Fruit fly (Drosophila melanogaster) whole organism, embryonic: Measurements from ENCODE around the gene velo.
A peak's percentile ranks its signal among the peaks of the same experiment; 100 is the strongest.

ENCODE experiments used
- ATbp ChIP-seq: fragments of 200-800 bp; sonication (Bioruptor generic); optimal IDR thresholded peaks from 2 replicates; lab custom pipeline; 2017; ENCODE audit warnings: missing biosample characterization, mild to moderate bottlenecking, missing genetic modification characterization, missing genetic modification reagents
- Atf-2 ChIP-seq: fragments of 200-800 bp; sonication (Bioruptor generic); optimal IDR thresholded peaks from 2 replicates; lab custom pipeline; 2016; ENCODE audit warnings: missing biosample characterization, missing genetic modification characterization
- B-H1 ChIP-seq: fragments of 200-800 bp; sonication (Bioruptor generic); IDR thresholded peaks from 3 replicates; pipeline ENCODE4 v1.3.6; 2022; ENCODE audit warnings: missing biosample characterization, missing genetic modification characterization
- B-H2 ChIP-seq: fragments of 200-800 bp; sonication (Bioruptor generic); optimal IDR thresholded peaks from 2 replicates; lab custom pipeline; 2018; ENCODE audit warnings: missing biosample characterization, mild to moderate bottlenecking, missing genetic modification characterization
- CG10543 ChIP-seq: fragments of 200-800 bp; sonication (Bioruptor generic); optimal IDR thresholded peaks from 3 replicates; lab custom pipeline; 2017; ENCODE audit warnings: missing biosample characterization, mild to moderate bottlenecking, missing genetic modification characterization, moderate library complexity
- CG1233 ChIP-seq: fragments of 200-800 bp; sonication (Bioruptor generic); optimal IDR thresholded peaks from 4 replicates; lab custom pipeline; 2018; ENCODE audit warnings: missing biosample characterization, mild to moderate bottlenecking, missing genetic modification characterization
- CG12744 ChIP-seq: fragments of 200-800 bp; sonication (Bioruptor generic); optimal IDR thresholded peaks from 2 replicates; lab custom pipeline; 2016; ENCODE audit warnings: missing biosample characterization, missing genetic modification characterization
- CG13287 ChIP-seq: fragments of 200-800 bp; sonication (Bioruptor generic); IDR thresholded peaks from 2 replicates; pipeline ENCODE4 v1.3.6; 2022; ENCODE audit warnings: missing biosample characterization, missing genetic modification characterization; ENCODE audit not compliant: partially characterized antibody
- CG13775 ChIP-seq: fragments of 200-800 bp; sonication (Bioruptor generic); optimal IDR thresholded peaks from 3 replicates; lab custom pipeline; 2017; ENCODE audit warnings: missing biosample characterization, mild to moderate bottlenecking, missing genetic modification characterization
- CG13894 ChIP-seq: fragments of 200-800 bp; sonication (Bioruptor generic); optimal IDR thresholded peaks from 3 replicates; lab custom pipeline; 2018; ENCODE audit warnings: missing biosample characterization, mild to moderate bottlenecking, missing genetic modification characterization, moderate library complexity
- CG14965 ChIP-seq: fragments of 200-800 bp; sonication (Bioruptor generic); optimal IDR thresholded peaks from 2 replicates; lab custom pipeline; 2016; ENCODE audit warnings: missing biosample characterization, missing genetic modification characterization, borderline replicate concordance
- CG1832 ChIP-seq: fragments of 200-800 bp; sonication (Bioruptor generic); optimal IDR thresholded peaks from 2 replicates; lab custom pipeline; 2017; ENCODE audit warnings: missing biosample characterization, mild to moderate bottlenecking, missing genetic modification characterization, inconsistent platforms
- CG3163 ChIP-seq: fragments of 200-800 bp; sonication (Bioruptor generic); optimal IDR thresholded peaks from 3 replicates; lab custom pipeline; 2016; ENCODE audit warnings: missing biosample characterization, missing genetic modification characterization
- CG32532 ChIP-seq: fragments of 200-800 bp; sonication (Bioruptor generic); IDR thresholded peaks from 2 replicates; pipeline ENCODE4 v1.3.6; 2022; ENCODE audit warnings: missing biosample characterization, missing genetic modification characterization
- CG32767 ChIP-seq: fragments of 200-800 bp; sonication (Bioruptor generic); IDR thresholded peaks from 2 replicates; pipeline ENCODE4 v1.3.6; 2022; ENCODE audit warnings: missing biosample characterization, missing genetic modification characterization
- CG3281 ChIP-seq: fragments of 200-800 bp; sonication (Bioruptor generic); optimal IDR thresholded peaks from 3 replicates; lab custom pipeline; 2017; ENCODE audit warnings: missing biosample characterization, mild to moderate bottlenecking, missing genetic modification characterization
- CG8290 ChIP-seq, 3 experiments: fragments of 200-800 bp; sonication (Bioruptor generic); optimal IDR thresholded peaks; 2 replicates each; lab custom pipeline; 2016 to 2019; ENCODE audit warnings: missing biosample characterization in 3 of 3, missing genetic modification characterization in 3 of 3, mild to moderate bottlenecking in 2 of 3, moderate library complexity in 1 of 3
- CG9215 ChIP-seq: fragments of 200-800 bp; sonication (Bioruptor generic); IDR thresholded peaks from 2 replicates; pipeline ENCODE4 v1.3.6; 2022; ENCODE audit warnings: missing biosample characterization, missing genetic modification characterization
- D19B ChIP-seq: fragments of 200-800 bp; sonication (Bioruptor generic); optimal IDR thresholded peaks from 2 replicates; lab custom pipeline; 2017; ENCODE audit warnings: missing biosample characterization, mild to moderate bottlenecking, missing genetic modification characterization
- Deaf1 ChIP-seq: fragments of 200-800 bp; optimal IDR thresholded peaks from 3 replicates; lab custom pipeline; 2019; ENCODE audit warnings: missing biosample characterization, mild to moderate bottlenecking, missing genetic modification characterization, moderate library complexity
- Dp ChIP-seq: fragments of 200-800 bp; sonication (Bioruptor generic); optimal IDR thresholded peaks from 2 replicates; lab custom pipeline; 2018; ENCODE audit warnings: missing biosample characterization, mild to moderate bottlenecking, missing genetic modification characterization, moderate library complexity
- Drgx ChIP-seq: fragments of 200-800 bp; sonication (Bioruptor generic); IDR thresholded peaks from 2 replicates; pipeline ENCODE4 v1.3.6; 2022; ENCODE audit warnings: missing biosample characterization, missing genetic modification characterization
- Fer2 ChIP-seq: fragments of 200-800 bp; sonication (Bioruptor generic); optimal IDR thresholded peaks from 2 replicates; lab custom pipeline; 2018; ENCODE audit warnings: missing biosample characterization, mild to moderate bottlenecking, missing genetic modification characterization, moderate library complexity
- HLH3B ChIP-seq: fragments of 200-800 bp; sonication (Bioruptor generic); IDR thresholded peaks from 2 replicates; pipeline ENCODE4 v1.3.6; 2022; ENCODE audit warnings: missing biosample characterization, missing genetic modification characterization
- Hsf ChIP-seq: fragments of 200-800 bp; sonication (Bioruptor generic); optimal IDR thresholded peaks from 3 replicates; lab custom pipeline; 2016; ENCODE audit warnings: missing biosample characterization, missing genetic modification characterization
- MBD-R2 ChIP-seq: fragments of 200-800 bp; sonication (Bioruptor generic); IDR thresholded peaks from 2 replicates; pipeline ENCODE4 v1.3.6; 2022; ENCODE audit warnings: missing biosample characterization, missing genetic modification characterization
- Mes4 ChIP-seq: fragments of 200-800 bp; sonication (Bioruptor generic); optimal IDR thresholded peaks from 2 replicates; lab custom pipeline; 2016; ENCODE audit warnings: missing biosample characterization, missing genetic modification characterization
- Mrtf ChIP-seq: fragments of 200-800 bp; sonication (Bioruptor generic); IDR thresholded peaks from 3 replicates; pipeline ENCODE4 v1.3.6; 2022; ENCODE audit warnings: missing biosample characterization, missing genetic modification characterization
- Pdp1 ChIP-seq, 2 experiments: fragments of 200-800 bp; sonication (Bioruptor generic); optimal IDR thresholded peaks; 3 replicates each; lab custom pipeline; 2016; ENCODE audit warnings: missing biosample characterization in 2 of 2, missing genetic modification characterization in 2 of 2, mild to moderate bottlenecking in 1 of 2, moderate library complexity in 1 of 2
- ac ChIP-seq: fragments of 200-800 bp; sonication (Bioruptor generic); optimal IDR thresholded peaks from 3 replicates; lab custom pipeline; 2017; ENCODE audit warnings: missing biosample characterization, mild to moderate bottlenecking, missing genetic modification characterization
- ash1 ChIP-seq: fragments of 200-800 bp; sonication (Bioruptor generic); optimal IDR thresholded peaks from 2 replicates; lab custom pipeline; 2018; ENCODE audit warnings: missing biosample characterization, mild to moderate bottlenecking, missing genetic modification characterization
- az2 ChIP-seq: fragments of 200-800 bp; sonication (Bioruptor generic); optimal IDR thresholded peaks from 3 replicates; lab custom pipeline; 2016; ENCODE audit warnings: missing biosample characterization, missing genetic modification characterization
- bbx ChIP-seq: fragments of 200-800 bp; sonication (Bioruptor generic); IDR thresholded peaks from 2 replicates; pipeline ENCODE4 v1.3.6; 2022; ENCODE audit warnings: missing biosample characterization, missing genetic modification characterization; ENCODE audit not compliant: partially characterized antibody
- cad ChIP-seq: fragments of >200 bp; optimal IDR thresholded peaks from 2 replicates; lab custom pipeline; 2017; ENCODE audit warnings: missing biosample characterization, missing genetic modification characterization
- dan ChIP-seq: fragments of 200-800 bp; sonication (Bioruptor generic); IDR thresholded peaks from 2 replicates; pipeline ENCODE4 v1.3.6; 2022; ENCODE audit warnings: missing biosample characterization, missing genetic modification characterization
- fru ChIP-seq: fragments of >200 bp; optimal IDR thresholded peaks from 2 replicates; lab custom pipeline; 2017
- gro ChIP-seq: fragments of 200-800 bp; sonication (Bioruptor generic); optimal IDR thresholded peaks from 2 replicates; lab custom pipeline; 2016; ENCODE audit warnings: missing biosample characterization, missing genetic modification characterization
- gt ChIP-seq: fragments of 200-800 bp; sonication (Bioruptor generic); IDR thresholded peaks from 2 replicates; pipeline ENCODE4 v1.3.6; 2022; ENCODE audit warnings: missing biosample characterization, missing genetic modification characterization
- hkb ChIP-seq, 2 experiments: fragments of 200-800 bp in 1 of 2; fragments of >200 bp in 1 of 2; sonication (Bioruptor generic) in 1 of 2; IDR thresholded peaks in 1 of 2; optimal IDR thresholded peaks in 1 of 2; 2 replicates each; pipeline versions ENCODE4 v1.3.6 to Lab custom; 2017 to 2022; ENCODE audit warnings: missing biosample characterization in 1 of 2, missing genetic modification characterization in 1 of 2
- kah ChIP-seq: fragments of 200-800 bp; sonication (Bioruptor generic); optimal IDR thresholded peaks from 2 replicates; lab custom pipeline; 2018; ENCODE audit warnings: missing biosample characterization, mild to moderate bottlenecking, missing genetic modification characterization
- kni ChIP-seq: fragments of 200-800 bp; sonication (Bioruptor generic); optimal IDR thresholded peaks from 3 replicates; lab custom pipeline; 2017; ENCODE audit warnings: mild to moderate bottlenecking, missing biosample characterization, missing genetic modification reagents, missing genetic modification characterization
- mirr ChIP-seq: fragments of 200-800 bp; sonication (Bioruptor generic); optimal IDR thresholded peaks from 3 replicates; lab custom pipeline; 2018; ENCODE audit warnings: missing biosample characterization, mild to moderate bottlenecking, missing genetic modification characterization
- mld ChIP-seq: fragments of 200-800 bp; sonication (Bioruptor generic); IDR thresholded peaks from 3 replicates; pipeline ENCODE4 v1.3.6; 2022; ENCODE audit warnings: missing biosample characterization, missing genetic modification characterization; ENCODE audit not compliant: partially characterized antibody
- oc ChIP-seq: fragments of 200-800 bp; sonication (Bioruptor generic); optimal IDR thresholded peaks from 2 replicates; lab custom pipeline; 2018; ENCODE audit warnings: missing biosample characterization, mild to moderate bottlenecking, missing genetic modification characterization, moderate library complexity
- psq ChIP-seq: fragments of 200-800 bp; sonication (Bioruptor generic); optimal IDR thresholded peaks from 2 replicates; lab custom pipeline; 2017; ENCODE audit warnings: missing biosample characterization, missing genetic modification characterization
- rib ChIP-seq: fragments of 200-800 bp; sonication (Bioruptor generic); IDR thresholded peaks from 2 replicates; pipeline ENCODE4 v1.3.6; 2022; ENCODE audit warnings: missing biosample characterization, missing genetic modification characterization
- seq ChIP-seq: fragments of 200-800 bp; sonication (Bioruptor generic); IDR thresholded peaks from 2 replicates; pipeline ENCODE4 v1.3.6; 2022; ENCODE audit warnings: missing biosample characterization, missing genetic modification characterization
- vnd ChIP-seq: fragments of 200-800 bp; sonication (Bioruptor generic); IDR thresholded peaks from 3 replicates; pipeline ENCODE4 v1.3.6; 2022; ENCODE audit warnings: missing biosample characterization, missing genetic modification characterization; ENCODE audit not compliant: partially characterized antibody
- zen2 ChIP-seq: fragments of 200-800 bp; sonication (Bioruptor generic); IDR thresholded peaks from 3 replicates; pipeline ENCODE4 v1.3.6; 2022; ENCODE audit warnings: missing biosample characterization, missing genetic modification characterization; ENCODE audit not compliant: partially characterized antibody

Gene velo

dm6 chr3L:6789788-6790325, 37.3 kb upstream of the velo start, which contains the start of gene vvl (continued):
- TF ChIP-seq CG32767 (0 out of 2 replicates have a peak, but pooled peaks have one; percentile 28), CG1832 (GFP tag; lab: Kevin White, UChicago) (peak; percentile 97), gt (no peak), Drgx (no peak), CG14965 (GFP tag; lab: Kevin White, UChicago) (no peak), mirr (no peak), gro (GFP tag; lab: Kevin White, UChicago) (peak; percentile 5), fru (no peak), Mes4 (GFP tag; lab: Kevin White, UChicago) (no peak), ATbp (no peak), ash1 (GFP tag; lab: Kevin White, UChicago) (peak; percentile 56), rib (no peak), Fer2 (tag; lab: Kevin White, UChicago) (no peak), dan (GFP tag; lab: Robert Waterston, UW) (no peak), Dp (no peak), HLH3B (GFP tag; lab: Robert Waterston, UW) (no peak), Mrtf (GFP tag; lab: Robert Waterston, UW) (no peak), CG3163 (GFP tag; lab: Kevin White, UChicago) (no peak), CG10543 (GFP tag; lab: Kevin White, UChicago) (peak; percentile 27), CG9215 (no peak), Deaf1 (peak; percentile 71), cad (GFP tag; lab: Kevin White, UChicago) (peak; percentile 9), CG3281 (no peak), zen2 (GFP tag; lab: Robert Waterston, UW) (0 out of 3 replicates have a peak, but pooled peaks have one; percentile 62), Atf-2 (GFP tag; lab: Kevin White, UChicago) (no peak), mld (no peak), CG13894 (tag; lab: Kevin White, UChicago) (no peak), B-H2 (no peak), CG12744 (GFP tag; lab: Kevin White, UChicago) (no peak), Pdp1 (GFP tag; optimal IDR thresholded peaks at IDR 0.05; lab: Kevin White, UChicago) (no peak), seq (GFP tag; lab: Robert Waterston, UW) (peak; percentile 78), vnd (GFP tag; lab: Robert Waterston, UW) (0 out of 3 replicates have a peak, but pooled peaks have one; percentile 39), bbx (peak; percentile 46), kni (GFP tag; lab: Kevin White, UChicago) (peak; percentile 72), B-H1 (GFP tag; lab: Robert Waterston, UW) (no peak), oc (tag; lab: Kevin White, UChicago) (peak; percentile 47), Hsf (GFP tag; lab: Kevin White, UChicago) (no peak), psq (no peak), kah (no peak), CG13775 (GFP tag; lab: Kevin White, UChicago) (no peak), CG32532 (GFP tag; lab: Robert Waterston, UW) (peak; percentile 42; the same call in 1 of the 2 replicates), CG13287 (GFP tag; lab: Robert Waterston, UW) (peak; percentile 45; the same call in 1 of the 2 replicates), CG8290 (GFP tag; optimal IDR thresholded peaks at IDR 0.05; lab: Kevin White, UChicago) (no peak), CG8290 (tag; optimal IDR thresholded peaks at IDR 0.05; lab: Kevin White, UChicago) (peak in 1 of 2 experiments; percentile 37), hkb (optimal IDR thresholded peaks at IDR 0.05; lab: Kevin White, UChicago) (no peak), hkb (GFP tag; IDR thresholded peaks at IDR 0.05; lab: Robert Waterston, UW) (0 out of 2 replicates have a peak, but pooled peaks have one; percentile 16), ac (GFP tag; lab: Kevin White, UChicago) (no peak), MBD-R2 (no peak), az2 (GFP tag; lab: Kevin White, UChicago) (peak; percentile 8), D19B (GFP tag; lab: Kevin White, UChicago) (no peak), CG1233 (GFP tag; lab: Kevin White, UChicago) (no peak)
